Worm (Caenorhabditis elegans) whole organism, late embryonic: ENCODE data around the gene chil-21.

Experiments used
- Y22D7AL.16 ChIP-seq: sonication (generic microtip); optimal IDR thresholded peaks from 2 replicates; lab custom pipeline; 2016; ENCODE audit warnings: missing genetic modification characterization, missing compliant biosample characterization
- ceh-9 ChIP-seq: sonication (generic microtip); optimal IDR thresholded peaks from 2 replicates; lab custom pipeline; 2016; ENCODE audit warnings: mild to moderate bottlenecking, missing genetic modification characterization, inconsistent platforms, missing compliant biosample characterization
- lim-6 ChIP-seq: sonication (generic microtip); optimal IDR thresholded peaks from 2 replicates; lab custom pipeline; 2016; ENCODE audit warnings: missing genetic modification characterization, missing compliant biosample characterization
- unc-55 ChIP-seq: sonication (generic microtip); optimal IDR thresholded peaks from 2 replicates; lab custom pipeline; 2017; ENCODE audit warnings: missing biosample characterization, missing genetic modification reagents, missing genetic modification characterization

DNA sequence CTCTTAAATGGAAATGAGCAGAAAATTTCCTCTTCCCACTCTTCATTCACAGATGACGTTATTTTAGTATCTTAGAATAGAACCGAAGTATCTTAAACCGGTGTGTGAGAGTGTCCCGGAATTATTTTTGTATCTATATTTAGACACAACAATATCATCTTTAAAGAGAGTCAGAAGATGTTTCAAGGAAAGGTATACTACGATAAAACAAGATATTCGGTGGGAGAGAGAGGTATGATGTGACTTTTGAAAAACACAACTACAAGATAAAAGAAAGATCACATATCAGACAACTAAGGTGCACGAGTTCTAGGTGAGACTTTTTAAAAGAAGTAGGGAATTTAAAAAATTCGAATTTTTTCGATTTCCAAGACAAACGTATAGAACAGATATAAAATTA, 28.8 kb upstream of the chil-21 start:
- TF ChIP-seq unc-55 (GFP tag; lab: Kevin White, UChicago) (no peak), ceh-9 (no peak), lim-6 (tag; lab: Kevin White, UChicago) (no peak), Y22D7AL.16 (tag; lab: Kevin White, UChicago) (no peak)
